Fruit fly (Drosophila melanogaster) whole organism, pupa: ENCODE results near the gene Osi15.
A peak's percentile ranks its signal among the peaks of the same experiment; 100 is the strongest.

Source experiments
- CG10348 ChIP-seq: fragments of 200-800 bp; sonication (Bioruptor generic); IDR thresholded peaks from 2 replicates; pipeline ENCODE4 v1.3.6; 2022; ENCODE audit warnings: missing biosample characterization, missing genetic modification characterization
- CG12605 ChIP-seq: fragments of 200-800 bp; sonication (Bioruptor generic); IDR thresholded peaks from 2 replicates; pipeline ENCODE4 v1.3.6; 2022; ENCODE audit warnings: missing biosample characterization, missing genetic modification characterization
- CG13204 ChIP-seq: fragments of 200-800 bp; sonication (Bioruptor generic); optimal IDR thresholded peaks from 2 replicates; lab custom pipeline; 2018; ENCODE audit warnings: missing biosample characterization, mild to moderate bottlenecking, missing genetic modification characterization, moderate library complexity
- CG14655 ChIP-seq: fragments of 200-800 bp; sonication (Bioruptor generic); optimal IDR thresholded peaks from 3 replicates; lab custom pipeline; 2017; ENCODE audit warnings: mild to moderate bottlenecking, missing biosample characterization, missing genetic modification reagents, missing genetic modification characterization
- CG15710 ChIP-seq: fragments of 200-800 bp; sonication (Bioruptor generic); optimal IDR thresholded peaks from 2 replicates; lab custom pipeline; 2018; ENCODE audit warnings: missing biosample characterization, mild to moderate bottlenecking, missing genetic modification characterization, moderate library complexity
- CG32121 ChIP-seq: fragments of 200-800 bp; sonication (Bioruptor generic); IDR thresholded peaks from 2 replicates; pipeline ENCODE4 v1.3.6; 2022; ENCODE audit warnings: missing biosample characterization, missing genetic modification characterization
- CG34367 ChIP-seq: fragments of 200-800 bp; sonication (Bioruptor generic); optimal IDR thresholded peaks from 2 replicates; lab custom pipeline; 2018; ENCODE audit warnings: missing biosample characterization, mild to moderate bottlenecking, missing genetic modification characterization
- CG4496 ChIP-seq: fragments of 200-800 bp; sonication (Bioruptor generic); IDR thresholded peaks from 3 replicates; pipeline ENCODE4 v1.3.6; 2022; ENCODE audit warnings: missing biosample characterization, missing genetic modification characterization
- CG8159 ChIP-seq: fragments of 200-800 bp; sonication (Bioruptor generic); optimal IDR thresholded peaks from 3 replicates; lab custom pipeline; 2018; ENCODE audit warnings: missing biosample characterization, mild to moderate bottlenecking, missing genetic modification characterization, moderate library complexity
- CG8301 ChIP-seq: fragments of 200-800 bp; sonication (Bioruptor generic); optimal IDR thresholded peaks from 2 replicates; lab custom pipeline; 2018; ENCODE audit warnings: missing biosample characterization, mild to moderate bottlenecking, missing genetic modification characterization
- CG9948 ChIP-seq: fragments of 200-800 bp; sonication (Bioruptor generic); optimal IDR thresholded peaks from 2 replicates; lab custom pipeline; 2018; ENCODE audit warnings: missing biosample characterization, mild to moderate bottlenecking, missing genetic modification characterization, moderate library complexity
- D1 ChIP-seq: fragments of 200-800 bp; sonication (Bioruptor generic); optimal IDR thresholded peaks from 2 replicates; lab custom pipeline; 2018; ENCODE audit warnings: missing biosample characterization, mild to moderate bottlenecking, missing genetic modification characterization, moderate library complexity
- EcR ChIP-seq: fragments of 200-800 bp; sonication (Bioruptor generic); optimal IDR thresholded peaks from 3 replicates; lab custom pipeline; 2019; ENCODE audit warnings: missing biosample characterization, missing genetic modification characterization, mild to moderate bottlenecking, moderate library complexity, missing genetic modification reagents
- Ets98B ChIP-seq: fragments of 200-800 bp; sonication (Bioruptor generic); IDR thresholded peaks from 2 replicates; pipeline ENCODE4 v1.3.6; 2022; ENCODE audit warnings: missing biosample characterization, missing genetic modification characterization
- Pif1A ChIP-seq: fragments of 200-800 bp; sonication (Bioruptor generic); optimal IDR thresholded peaks from 3 replicates; lab custom pipeline; 2016; ENCODE audit warnings: missing biosample characterization, missing genetic modification characterization
- Pif1B ChIP-seq: fragments of 200-800 bp; sonication (Bioruptor generic); optimal IDR thresholded peaks from 3 replicates; lab custom pipeline; 2016; ENCODE audit warnings: missing biosample characterization, missing genetic modification characterization
- Snoo ChIP-seq: fragments of 200-800 bp; sonication (Bioruptor generic); optimal IDR thresholded peaks from 3 replicates; lab custom pipeline; 2017; ENCODE audit warnings: missing biosample characterization, mild to moderate bottlenecking, missing genetic modification characterization, inconsistent platforms
- fd96Ca ChIP-seq: fragments of 200-800 bp; sonication (Bioruptor generic); IDR thresholded peaks from 3 replicates; pipeline ENCODE4 v1.3.6; 2022; ENCODE audit warnings: missing biosample characterization, missing genetic modification characterization
- gl ChIP-seq: fragments of 200-800 bp; sonication (Bioruptor generic); optimal IDR thresholded peaks from 2 replicates; lab custom pipeline; 2018; ENCODE audit warnings: missing biosample characterization, mild to moderate bottlenecking, missing genetic modification characterization
- rn ChIP-seq: fragments of 200-800 bp; sonication (Bioruptor generic); IDR thresholded peaks from 2 replicates; pipeline ENCODE4 v1.3.6; 2022; ENCODE audit warnings: missing biosample characterization, missing genetic modification characterization

Gene Osi15

DNA sequence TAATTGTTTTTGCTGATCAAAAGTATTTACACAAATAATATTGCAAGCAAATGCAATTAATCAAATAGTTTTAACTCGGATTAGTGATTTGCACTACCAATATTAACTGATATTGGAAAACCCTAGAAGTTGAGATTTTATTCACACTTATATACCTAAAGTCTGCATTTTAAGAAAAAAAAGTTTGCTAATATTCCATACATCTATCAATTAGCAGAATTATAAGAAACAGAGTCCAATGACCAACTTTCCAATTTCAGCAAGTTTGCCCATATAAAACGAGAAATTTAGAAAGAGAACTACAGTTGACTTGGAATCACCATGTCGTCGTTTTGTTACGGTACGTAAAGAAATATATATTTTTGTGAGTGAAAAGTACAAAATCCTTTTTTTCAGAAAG is 5.0 kb downstream of the Osi15 start, which contains the start of gene CG46026:
Gene CG46026, plus strand, starts transcription at position 301 of the 400 bp plus-strand sequence.
- no peak for TF ChIP-seq rn (GFP tag; lab: Robert Waterston, UW)
- TF ChIP-seq CG8159 (tag; lab: Kevin White, UChicago) = no peak
- TF ChIP-seq gl = no peak
- TF ChIP-seq CG8301 = no peak
- no peak for TF ChIP-seq CG4496 (GFP tag; lab: Robert Waterston, UW)

DNA sequence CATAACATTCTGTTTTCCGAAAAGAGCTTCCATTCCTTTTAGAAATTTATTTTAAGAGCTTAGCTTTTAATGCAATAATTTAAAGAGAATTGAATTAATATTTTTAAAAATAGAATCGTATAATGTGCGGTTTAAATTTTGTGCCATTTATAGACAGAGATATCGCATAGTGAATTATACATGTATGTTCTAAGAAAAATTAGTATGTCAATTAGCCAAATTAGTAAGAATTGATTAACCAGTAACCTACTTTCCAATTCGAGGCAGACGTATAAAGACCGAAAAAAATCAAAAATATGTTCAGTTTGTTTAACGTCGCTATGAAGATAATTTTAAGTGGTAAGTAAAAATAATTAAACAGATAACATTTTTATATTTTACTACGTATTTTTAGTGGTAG is 8.1 kb downstream of the Osi15 start, which contains the start of gene CG31560:
Gene CG31560, plus strand, starts transcription at position 301 of the 400 bp plus-strand sequence.
- no peak for TF ChIP-seq CG12605 (GFP tag; lab: Robert Waterston, UW)
- TF ChIP-seq Pif1A (GFP tag; lab: Kevin White, UChicago) = no peak
- TF ChIP-seq CG15710 = no peak
- TF ChIP-seq EcR = no peak
- no peak for TF ChIP-seq rn (GFP tag; lab: Robert Waterston, UW)
- no peak for TF ChIP-seq Snoo (tag; lab: Kevin White, UChicago)
- no peak for TF ChIP-seq CG9948 (tag; lab: Kevin White, UChicago)
- TF ChIP-seq CG8159 (tag; lab: Kevin White, UChicago) = no peak
- no peak for TF ChIP-seq D1 (tag; lab: Kevin White, UChicago)
- TF ChIP-seq Pif1B (GFP tag; lab: Kevin White, UChicago) = no peak
- no peak for TF ChIP-seq fd96Ca
- no peak for TF ChIP-seq CG14655 (GFP tag; lab: Kevin White, UChicago)
- no peak for TF ChIP-seq CG34367 (tag; lab: Kevin White, UChicago)
- TF ChIP-seq CG10348 (GFP tag; lab: Robert Waterston, UW) = no peak
- TF ChIP-seq CG32121 = no peak
- TF ChIP-seq, all 21 proteins: peak for 0

DNA sequence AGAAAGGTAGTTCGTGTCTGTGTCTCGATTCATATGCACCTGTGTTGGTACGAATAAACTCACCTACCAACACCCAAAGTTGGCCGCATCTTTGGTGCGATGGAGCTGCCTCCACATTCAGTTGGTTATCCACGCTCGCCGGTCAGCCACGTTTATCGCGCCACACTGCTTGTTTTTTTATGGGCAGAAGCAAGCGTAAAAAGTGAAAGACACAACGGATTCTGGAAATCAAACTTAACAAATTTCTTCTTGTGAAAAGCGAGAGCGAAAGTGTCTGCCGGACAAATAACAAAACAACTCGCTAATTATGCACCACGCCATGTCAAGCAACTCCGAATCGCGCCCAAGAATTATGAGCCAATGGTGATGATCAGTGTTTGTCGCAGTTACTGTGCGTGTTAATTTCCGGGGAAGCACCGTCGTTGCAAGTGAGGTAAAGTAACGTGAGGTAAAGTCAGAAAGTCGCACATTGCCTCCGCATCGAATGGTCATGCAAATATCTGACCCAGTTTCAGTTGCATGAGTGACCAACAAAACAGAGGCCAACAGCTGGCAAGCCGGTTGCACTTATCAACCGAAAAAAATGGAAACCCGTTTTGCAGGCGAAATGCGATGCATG is 10.1 kb downstream of the Osi15 start, which contains the start of gene Osi17:
Gene Osi17, plus strand, starts transcription at position 132 of the 619 bp plus-strand sequence.
- TF ChIP-seq CG32121 = no peak
- TF ChIP-seq fd96Ca = no peak
- TF ChIP-seq CG4496 (GFP tag; lab: Robert Waterston, UW) = 0 out of 3 replicates have a peak, but pooled peaks have one; percentile 21
- no peak for TF ChIP-seq CG14655 (GFP tag; lab: Kevin White, UChicago)
- TF ChIP-seq CG34367 (tag; lab: Kevin White, UChicago) = no peak
- no peak for TF ChIP-seq CG8159 (tag; lab: Kevin White, UChicago)
- no peak for TF ChIP-seq Ets98B (GFP tag; lab: Robert Waterston, UW)
- TF ChIP-seq CG13204 (GFP tag; lab: Kevin White, UChicago) = no peak

DNA sequence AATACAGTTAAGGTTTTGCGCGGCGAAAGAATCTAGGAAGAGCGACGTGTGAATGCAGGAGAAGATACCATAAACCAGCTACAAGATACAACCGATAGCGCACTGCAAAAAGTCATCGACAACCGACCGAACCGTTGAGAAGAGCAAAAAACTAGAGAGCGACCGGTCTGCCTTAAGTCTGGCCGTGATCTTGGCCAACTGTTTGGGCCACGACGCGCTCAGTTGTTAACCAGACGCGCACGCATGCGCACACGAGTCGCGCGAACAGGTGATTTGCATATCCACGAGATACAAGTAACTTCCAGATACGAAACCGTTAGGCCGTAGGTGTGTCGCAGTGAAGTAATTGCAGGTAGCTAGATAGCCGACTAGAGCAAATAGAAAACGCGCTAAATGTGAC is 13.5 kb downstream of the Osi15 start:
- TF ChIP-seq CG32121 = no peak
- 0 out of 3 replicates have a peak, but pooled peaks have one; percentile 44 for TF ChIP-seq CG4496 (GFP tag; lab: Robert Waterston, UW)
- peak; percentile 63 for TF ChIP-seq EcR
- no peak for TF ChIP-seq fd96Ca
- peak; percentile 44 for TF ChIP-seq CG13204 (GFP tag; lab: Kevin White, UChicago)
- no peak for TF ChIP-seq CG15710
- no peak for TF ChIP-seq CG34367 (tag; lab: Kevin White, UChicago)

DNA sequence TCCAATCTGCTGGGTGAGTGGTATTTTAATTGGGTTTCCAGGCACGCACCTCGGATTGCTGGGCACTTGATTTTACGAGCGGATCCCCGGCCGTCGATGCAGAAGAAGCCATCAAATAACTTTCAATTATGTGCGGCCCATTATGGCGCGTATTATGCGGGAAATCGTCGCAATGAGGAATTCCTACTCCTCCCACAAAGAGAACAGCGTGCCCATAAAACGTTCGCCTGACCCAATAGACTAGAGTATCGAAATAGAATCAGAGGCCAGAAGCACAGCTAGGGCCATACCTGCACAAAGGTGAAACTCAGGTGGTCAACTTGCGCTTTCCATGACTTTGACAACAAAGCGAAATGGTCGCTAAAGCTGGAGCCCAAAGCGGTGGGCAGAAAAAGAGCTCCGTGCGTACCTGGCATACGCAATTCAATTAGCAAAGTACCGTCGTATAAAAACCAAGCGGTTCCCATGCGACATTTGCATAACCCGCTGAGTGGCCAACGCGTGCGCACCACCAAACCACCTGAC is 28.2 kb downstream of the Osi15 start, which contains the start of gene Osi18:
Gene Osi18, plus strand, starts transcription at position 475 of the 525 bp plus-strand sequence.
- no peak for TF ChIP-seq CG14655 (GFP tag; lab: Kevin White, UChicago)
- TF ChIP-seq CG12605 (GFP tag; lab: Robert Waterston, UW) = no peak
- TF ChIP-seq gl = no peak
- TF ChIP-seq CG32121 = no peak
- TF ChIP-seq fd96Ca = no peak
- TF ChIP-seq CG34367 (tag; lab: Kevin White, UChicago) = no peak
- TF ChIP-seq rn (GFP tag; lab: Robert Waterston, UW) = no peak
- TF ChIP-seq CG4496 (GFP tag; lab: Robert Waterston, UW) = no peak
- TF ChIP-seq Snoo (tag; lab: Kevin White, UChicago) = no peak
- TF ChIP-seq Ets98B (GFP tag; lab: Robert Waterston, UW) = no peak

DNA sequence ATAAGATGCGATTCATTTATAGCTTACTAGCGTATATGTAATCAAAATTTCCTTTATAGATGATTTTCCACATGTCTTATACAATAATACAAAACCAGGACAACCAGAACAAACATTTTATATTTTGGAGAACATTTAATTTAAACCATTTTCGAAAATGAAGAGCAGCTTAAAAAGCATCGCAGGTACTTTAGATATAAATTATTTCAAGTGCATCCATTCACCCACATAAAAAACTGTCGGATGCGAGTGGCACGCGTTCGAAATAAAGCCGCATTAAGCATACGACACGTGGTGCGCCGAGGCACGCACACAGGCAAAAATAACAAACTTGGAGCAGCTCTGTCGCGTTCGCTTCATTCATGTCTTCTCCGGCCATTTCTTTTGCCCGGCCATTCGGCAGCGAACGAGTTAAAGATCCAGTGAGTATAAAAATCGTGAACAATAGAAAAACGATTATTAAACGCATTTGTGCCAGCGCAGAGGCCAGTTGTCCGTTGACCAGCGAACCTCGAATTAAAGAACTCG is 33.4 kb downstream of the Osi15 start, which contains the start of gene Osi19:
Gene Osi19, plus strand, starts transcription at position 457 of the 528 bp plus-strand sequence.
- TF ChIP-seq D1 (tag; lab: Kevin White, UChicago) = peak; percentile 63
- TF ChIP-seq CG12605 (GFP tag; lab: Robert Waterston, UW) = no peak

DNA sequence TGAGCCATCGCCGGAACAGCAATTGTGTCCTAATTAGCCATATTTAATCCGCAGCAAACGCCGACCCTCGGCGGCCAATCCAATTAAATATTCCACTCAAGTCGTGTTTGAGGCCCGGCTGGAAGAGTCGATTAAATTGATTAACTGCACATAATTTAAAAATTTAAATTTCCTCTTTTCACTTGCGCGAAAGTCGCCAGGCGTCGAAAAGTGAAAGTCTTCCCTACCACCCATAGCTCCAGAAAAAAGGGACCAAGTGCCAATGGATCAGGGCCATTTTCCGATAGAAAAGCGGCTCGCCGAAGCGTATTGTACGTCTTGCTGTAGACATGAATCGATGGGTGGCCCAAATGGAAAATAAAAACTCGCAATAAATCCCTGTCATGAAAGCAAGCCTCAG is 35.8 kb downstream of the Osi15 start:
- no peak for TF ChIP-seq CG4496 (GFP tag; lab: Robert Waterston, UW)
